Fruit fly (Drosophila melanogaster) Kc167 (cell line): ENCODE measurements around the gene CG42752.

ENCODE experiments used
- Sin3A ChIP-seq: fragments of >200 bp; optimal IDR thresholded peaks from 2 replicates; lab custom pipeline; 2018; ENCODE audit warnings: missing external identifiers
- h ChIP-seq: fragments of >200 bp; optimal IDR thresholded peaks from 3 replicates; lab custom pipeline; 2018; ENCODE audit warnings: missing external identifiers
- psq ChIP-seq: fragments of >200 bp; optimal IDR thresholded peaks from 2 replicates; lab custom pipeline; 2017; ENCODE audit warnings: missing external identifiers
- ttk ChIP-seq: sonication (Bioruptor generic); optimal IDR thresholded peaks from 2 replicates; lab custom pipeline; 2017; ENCODE audit warnings: missing external identifiers

- TF ChIP-seq psq (lab: Kevin White, UChicago), result no peak
- no peak for TF ChIP-seq h (lab: Kevin White, UChicago)
- no peak for TF ChIP-seq Sin3A
- TF ChIP-seq ttk (lab: Kevin White, UChicago), result no peak
These were observed 7.6 kb downstream of the CG42752 start, which contains the start of gene CG10348 for dm6 chr2L:18732291-18732690.
